Fruit fly (Drosophila melanogaster) whole organism, embryonic: ENCODE data around the gene CG3032.
A peak's percentile ranks its signal among the peaks of the same experiment; 100 is the strongest.

Source experiments
- Ada2b ChIP-seq: fragments of 200-800 bp; sonication (Bioruptor generic); IDR thresholded peaks from 2 replicates; pipeline ENCODE4 v1.3.6; 2022; ENCODE audit warnings: missing biosample characterization, missing genetic modification characterization
- CG10209 ChIP-seq: fragments of 200-800 bp; sonication (Bioruptor generic); optimal IDR thresholded peaks from 3 replicates; lab custom pipeline; 2017; ENCODE audit warnings: missing biosample characterization, mild to moderate bottlenecking, missing genetic modification characterization, missing genetic modification reagents
- CG11560 ChIP-seq: fragments of 200-800 bp; sonication (Bioruptor generic); IDR thresholded peaks from 3 replicates; pipeline ENCODE4 v1.3.6; 2022; ENCODE audit warnings: missing biosample characterization, missing genetic modification characterization
- CG12155 ChIP-seq: fragments of 200-800 bp; sonication (Bioruptor generic); optimal IDR thresholded peaks from 3 replicates; lab custom pipeline; 2016; ENCODE audit warnings: missing biosample characterization, missing genetic modification characterization
- CG12769 ChIP-seq: fragments of 200-800 bp; sonication (Bioruptor generic); optimal IDR thresholded peaks from 2 replicates; lab custom pipeline; 2019; ENCODE audit warnings: missing biosample characterization, mild to moderate bottlenecking, missing genetic modification characterization, moderate library complexity
- CG13296 ChIP-seq: fragments of 200-800 bp; sonication (Bioruptor generic); optimal IDR thresholded peaks from 3 replicates; lab custom pipeline; 2018; ENCODE audit warnings: missing biosample characterization, mild to moderate bottlenecking, missing genetic modification characterization
- CG15073 ChIP-seq: fragments of 200-800 bp; sonication (Bioruptor generic); optimal IDR thresholded peaks from 2 replicates; lab custom pipeline; 2016; ENCODE audit warnings: missing biosample characterization, missing genetic modification characterization
- CG15514 ChIP-seq: fragments of 200-800 bp; sonication (Bioruptor generic); optimal IDR thresholded peaks from 3 replicates; lab custom pipeline; 2017; ENCODE audit warnings: missing biosample characterization, missing genetic modification characterization, mild to moderate bottlenecking, moderate library complexity, missing genetic modification reagents
- CG18476 ChIP-seq: fragments of 200-800 bp; sonication (Bioruptor generic); optimal IDR thresholded peaks from 2 replicates; lab custom pipeline; 2016; ENCODE audit warnings: missing biosample characterization, mild to moderate bottlenecking, missing genetic modification characterization
- CG3726 ChIP-seq: fragments of 200-800 bp; sonication (Bioruptor generic); IDR thresholded peaks from 3 replicates; pipeline ENCODE4, ENCODE4 v1.3.6; 2022; ENCODE audit warnings: missing biosample characterization, missing genetic modification characterization
- CG43689 ChIP-seq: fragments of 200-800 bp; sonication (Bioruptor generic); IDR thresholded peaks from 2 replicates; pipeline ENCODE4 v1.3.6; 2022; ENCODE audit warnings: missing biosample characterization, missing genetic modification characterization
- CG6272 ChIP-seq: fragments of 200-800 bp; sonication (Bioruptor generic); IDR thresholded peaks from 2 replicates; pipeline ENCODE4 v1.3.6; 2022; ENCODE audit warnings: missing biosample characterization, missing genetic modification characterization
- CG7556 ChIP-seq: fragments of 200-800 bp; sonication (Bioruptor generic); optimal IDR thresholded peaks from 2 replicates; lab custom pipeline; 2017; ENCODE audit warnings: missing biosample characterization, mild to moderate bottlenecking, missing genetic modification characterization
- CG7745 ChIP-seq: fragments of 200-800 bp; sonication (Bioruptor generic); optimal IDR thresholded peaks from 2 replicates; lab custom pipeline; 2018; ENCODE audit warnings: missing biosample characterization, mild to moderate bottlenecking, missing genetic modification characterization, moderate library complexity
- CG7839 ChIP-seq: fragments of 200-800 bp; sonication (Bioruptor generic); optimal IDR thresholded peaks from 3 replicates; lab custom pipeline; 2018; ENCODE audit warnings: missing biosample characterization, mild to moderate bottlenecking, missing genetic modification characterization, moderate library complexity
- CG8281 ChIP-seq: fragments of 200-800 bp; sonication (Bioruptor generic); optimal IDR thresholded peaks from 2 replicates; lab custom pipeline; 2018; ENCODE audit warnings: missing biosample characterization, mild to moderate bottlenecking, missing genetic modification characterization, moderate library complexity
- CG8290 ChIP-seq, 3 experiments: fragments of 200-800 bp; sonication (Bioruptor generic); optimal IDR thresholded peaks; 2 replicates each; lab custom pipeline; 2016 to 2019; ENCODE audit warnings: missing biosample characterization in 3 of 3, missing genetic modification characterization in 3 of 3, mild to moderate bottlenecking in 2 of 3, moderate library complexity in 1 of 3
- CHES-1-like ChIP-seq: fragments of 200-800 bp; sonication (Bioruptor generic); optimal IDR thresholded peaks from 2 replicates; lab custom pipeline; 2016; ENCODE audit warnings: missing biosample characterization, missing genetic modification characterization
- CoRest ChIP-seq: fragments of 200-800 bp; sonication (Bioruptor generic); optimal IDR thresholded peaks from 3 replicates; lab custom pipeline; 2018; ENCODE audit warnings: missing biosample characterization, mild to moderate bottlenecking, missing genetic modification characterization, moderate library complexity
- Dip2 ChIP-seq: fragments of 200-800 bp; sonication (Bioruptor generic); IDR thresholded peaks from 2 replicates; pipeline ENCODE4 v1.3.6; 2022; ENCODE audit warnings: missing biosample characterization, missing genetic modification characterization
- Drgx ChIP-seq: fragments of 200-800 bp; sonication (Bioruptor generic); IDR thresholded peaks from 2 replicates; pipeline ENCODE4 v1.3.6; 2022; ENCODE audit warnings: missing biosample characterization, missing genetic modification characterization
- Fer1 ChIP-seq: fragments of 200-800 bp; sonication (Bioruptor generic); optimal IDR thresholded peaks from 2 replicates; lab custom pipeline; 2017; ENCODE audit warnings: missing biosample characterization, mild to moderate bottlenecking, missing genetic modification characterization
- Jarid2 ChIP-seq: fragments of 200-800 bp; sonication (Bioruptor generic); optimal IDR thresholded peaks from 3 replicates; lab custom pipeline; 2017; ENCODE audit warnings: mild to moderate bottlenecking, missing biosample characterization, missing genetic modification reagents, missing genetic modification characterization
- Lhr ChIP-seq: fragments of 200-800 bp; sonication (Bioruptor generic); optimal IDR thresholded peaks from 3 replicates; lab custom pipeline; 2017; ENCODE audit warnings: mild to moderate bottlenecking, missing biosample characterization, missing genetic modification reagents, missing genetic modification characterization
- Lpt ChIP-seq: fragments of >200 bp; optimal IDR thresholded peaks from 2 replicates; lab custom pipeline; 2018; ENCODE audit warnings: missing biosample characterization, missing genetic modification characterization
- Meics ChIP-seq: fragments of 200-800 bp; sonication (Bioruptor generic); optimal IDR thresholded peaks from 2 replicates; lab custom pipeline; 2017; ENCODE audit warnings: missing biosample characterization, mild to moderate bottlenecking, missing genetic modification characterization
- NC2β ChIP-seq: fragments of 200-800 bp; sonication (Bioruptor generic); optimal IDR thresholded peaks from 2 replicates; lab custom pipeline; 2016; ENCODE audit warnings: missing biosample characterization, missing genetic modification characterization
- Nf-YB ChIP-seq: fragments of 200-800 bp; sonication (Bioruptor generic); optimal IDR thresholded peaks from 3 replicates; lab custom pipeline; 2019; ENCODE audit warnings: missing biosample characterization, mild to moderate bottlenecking, missing genetic modification characterization, moderate library complexity
- Poxn ChIP-seq: fragments of 200-800 bp; sonication (Bioruptor generic); IDR thresholded peaks from 2 replicates; pipeline ENCODE4 v1.3.6; 2022; ENCODE audit warnings: missing biosample characterization, missing genetic modification characterization
- Rx ChIP-seq: fragments of 200-800 bp; sonication (Bioruptor generic); IDR thresholded peaks from 2 replicates; pipeline ENCODE4 v1.3.6; 2022; ENCODE audit warnings: missing biosample characterization, missing genetic modification characterization
- Sox102F ChIP-seq: fragments of 200-800 bp; sonication (Bioruptor generic); optimal IDR thresholded peaks from 2 replicates; lab custom pipeline; 2018; ENCODE audit warnings: missing biosample characterization, mild to moderate bottlenecking, missing genetic modification characterization, moderate library complexity
- br ChIP-seq: fragments of >200 bp; optimal IDR thresholded peaks from 2 replicates; lab custom pipeline; 2017
- chinmo ChIP-seq: fragments of 200-800 bp; sonication (Bioruptor generic); IDR thresholded peaks from 4 replicates; pipeline ENCODE4 v1.3.6; 2022; ENCODE audit warnings: missing biosample characterization, missing genetic modification characterization; ENCODE audit not compliant: partially characterized antibody
- chm ChIP-seq: fragments of 200-800 bp; sonication (Bioruptor generic); IDR thresholded peaks from 2 replicates; pipeline ENCODE4 v1.3.6; 2022; ENCODE audit warnings: missing biosample characterization, missing genetic modification characterization
- cwo ChIP-seq: fragments of 200-800 bp; sonication (Bioruptor generic); optimal IDR thresholded peaks from 3 replicates; lab custom pipeline; 2017; ENCODE audit warnings: missing biosample characterization, missing genetic modification characterization, mild to moderate bottlenecking, moderate library complexity, missing genetic modification reagents
- da ChIP-seq: fragments of 200-800 bp; sonication (Bioruptor generic); optimal IDR thresholded peaks from 2 replicates; lab custom pipeline; 2016; ENCODE audit warnings: missing biosample characterization, missing genetic modification characterization
- dati ChIP-seq: fragments of 200-800 bp; sonication (Bioruptor generic); IDR thresholded peaks from 2 replicates; pipeline ENCODE4 v1.3.6; 2022; ENCODE audit warnings: missing biosample characterization, missing genetic modification characterization
- disco-r ChIP-seq: fragments of 200-800 bp; sonication (Bioruptor generic); optimal IDR thresholded peaks from 2 replicates; lab custom pipeline; 2016; ENCODE audit warnings: missing biosample characterization, missing genetic modification characterization
- dmrt99B ChIP-seq: fragments of 200-800 bp; sonication (Bioruptor generic); optimal IDR thresholded peaks from 2 replicates; lab custom pipeline; 2018; ENCODE audit warnings: missing biosample characterization, mild to moderate bottlenecking, missing genetic modification characterization, moderate library complexity
- eyg ChIP-seq: fragments of 200-800 bp; sonication (Bioruptor generic); optimal IDR thresholded peaks from 3 replicates; lab custom pipeline; 2016; ENCODE audit warnings: missing biosample characterization, missing genetic modification characterization
- fru ChIP-seq: fragments of >200 bp; optimal IDR thresholded peaks from 2 replicates; lab custom pipeline; 2017
- grau ChIP-seq: fragments of 200-800 bp; optimal IDR thresholded peaks from 3 replicates; lab custom pipeline; 2019; ENCODE audit warnings: missing biosample characterization, mild to moderate bottlenecking, missing genetic modification characterization, moderate library complexity
- hth ChIP-seq: fragments of >200 bp; optimal IDR thresholded peaks from 2 replicates; lab custom pipeline; 2017; ENCODE audit warnings: inconsistent platforms
- lbe ChIP-seq: fragments of 200-800 bp; sonication (Bioruptor generic); optimal IDR thresholded peaks from 2 replicates; lab custom pipeline; 2016; ENCODE audit warnings: missing biosample characterization, mild to moderate bottlenecking, missing genetic modification characterization
- lov ChIP-seq, 2 experiments: fragments of 200-800 bp in 1 of 2; fragments of >200 bp in 1 of 2; sonication (Bioruptor generic) in 1 of 2; IDR thresholded peaks in 1 of 2; optimal IDR thresholded peaks in 1 of 2; 2 replicates in 1 of 2; 3 replicates in 1 of 2; pipeline versions ENCODE4 v1.3.6 to Lab custom; 2017 to 2022; ENCODE audit warnings: missing biosample characterization in 1 of 2, missing genetic modification characterization in 1 of 2
- nmo ChIP-seq: fragments of 200-800 bp; sonication (Bioruptor generic); optimal IDR thresholded peaks from 2 replicates; lab custom pipeline; 2018; ENCODE audit warnings: missing biosample characterization, mild to moderate bottlenecking, missing genetic modification characterization, moderate library complexity
- repo ChIP-seq: fragments of 200-800 bp; sonication (Bioruptor generic); optimal IDR thresholded peaks from 2 replicates; lab custom pipeline; 2016; ENCODE audit warnings: missing biosample characterization, missing genetic modification characterization
- tio ChIP-seq: fragments of 200-800 bp; sonication (Bioruptor generic); optimal IDR thresholded peaks from 2 replicates; lab custom pipeline; 2017; ENCODE audit warnings: missing biosample characterization, missing genetic modification characterization, inconsistent platforms
- toy ChIP-seq: fragments of 200-800 bp; sonication (Bioruptor generic); IDR thresholded peaks from 2 replicates; pipeline ENCODE4 v1.3.6; 2022; ENCODE audit warnings: missing biosample characterization, missing genetic modification characterization
- usp ChIP-seq: fragments of >200 bp; optimal IDR thresholded peaks from 2 replicates; lab custom pipeline; 2017; ENCODE audit warnings: missing biosample characterization, missing genetic modification characterization

The CG3032 gene

dm6 chrX:7004101-7004700, 9.5 kb downstream of the CG3032 start (continued):
- TF ChIP-seq CG8290 (GFP tag; optimal IDR thresholded peaks at IDR 0.05; lab: Kevin White, UChicago): peak; percentile 92
- TF ChIP-seq CG8290 (tag; optimal IDR thresholded peaks at IDR 0.05; lab: Kevin White, UChicago): peak; percentile 86 to 99
- no peak for TF ChIP-seq Poxn (GFP tag; lab: Robert Waterston, UW)
- peak; percentile 93 for TF ChIP-seq Lhr (GFP tag; lab: Kevin White, UChicago)
- peak; percentile 46 for TF ChIP-seq Sox102F
- TF ChIP-seq NC2β: peak; percentile 94
- TF ChIP-seq Drgx (GFP tag; lab: Robert Waterston, UW): no peak
- TF ChIP-seq repo (GFP tag; lab: Kevin White, UChicago): peak; percentile 81
- peak; percentile 58 for TF ChIP-seq dmrt99B (tag; lab: Kevin White, UChicago)
- TF ChIP-seq cwo (GFP tag; lab: Kevin White, UChicago): peak; percentile 61
- TF ChIP-seq da (GFP tag; lab: Kevin White, UChicago): peak; percentile 72
- peak; percentile 75 for TF ChIP-seq CG12769 (tag; lab: Kevin White, UChicago)
- peak; percentile 14 for TF ChIP-seq CG15073 (GFP tag; lab: Kevin White, UChicago)
- TF ChIP-seq chm: peak; percentile 96; the same call in 1 of the 2 replicates
- TF ChIP-seq CG8281: peak; percentile 65
- TF ChIP-seq CG11560: no peak
- TF ChIP-seq CG18476 (GFP tag; lab: Kevin White, UChicago): peak; percentile 82
- no peak for TF ChIP-seq Dip2 (GFP tag; lab: Robert Waterston, UW)
- TF ChIP-seq lbe: no peak
- TF ChIP-seq CG7839 (tag; lab: Kevin White, UChicago): peak; percentile 64
- TF ChIP-seq Nf-YB (GFP tag; lab: Kevin White, UChicago): peak; percentile 74
- peak; percentile 55 for TF ChIP-seq grau (tag; lab: Kevin White, UChicago)
- peak; percentile 54; the same call in 1 of the 3 replicates for TF ChIP-seq CG3726
- TF ChIP-seq chinmo (GFP tag; lab: Robert Waterston, UW): no peak
- no peak for TF ChIP-seq hth (lab: Kevin White, UChicago)
- TF ChIP-seq lov (optimal IDR thresholded peaks at IDR 0.05; lab: Kevin White, UChicago): no peak
- peak; percentile 91 for TF ChIP-seq lov (GFP tag; IDR thresholded peaks at IDR 0.05; lab: Robert Waterston, UW)
- TF ChIP-seq CG12155 (GFP tag; lab: Kevin White, UChicago): peak; percentile 42
- peak; percentile 88 for TF ChIP-seq tio (GFP tag; lab: Kevin White, UChicago)
- TF ChIP-seq CG10209 (GFP tag; lab: Kevin White, UChicago): peak; percentile 93
- peak; percentile 91 for TF ChIP-seq CHES-1-like (GFP tag; lab: Kevin White, UChicago)
- no peak for TF ChIP-seq fru (lab: Kevin White, UChicago)
- no peak for TF ChIP-seq usp (GFP tag; lab: Kevin White, UChicago)
- peak; percentile 74 for TF ChIP-seq Fer1 (GFP tag; lab: Kevin White, UChicago)
- peak; percentile 81 for TF ChIP-seq disco-r (GFP tag; lab: Kevin White, UChicago)
- no peak for TF ChIP-seq CG43689 (GFP tag; lab: Robert Waterston, UW)
- TF ChIP-seq Lpt: no peak
- TF ChIP-seq Meics (GFP tag; lab: Kevin White, UChicago): peak; percentile 74
- TF ChIP-seq nmo (GFP tag; lab: Kevin White, UChicago): peak; percentile 10
- peak; percentile 49; the same call in 1 of the 2 replicates for TF ChIP-seq toy (GFP tag; lab: Robert Waterston, UW)
- TF ChIP-seq CG7556 (GFP tag; lab: Kevin White, UChicago): peak; percentile 86
- TF ChIP-seq eyg: peak; percentile 83
- TF ChIP-seq Ada2b (GFP tag; lab: Robert Waterston, UW): no peak
- TF ChIP-seq CG15514: peak; percentile 69
- peak; percentile 95 for TF ChIP-seq CG7745 (tag; lab: Kevin White, UChicago)
- TF ChIP-seq br: no peak
- TF ChIP-seq dati (GFP tag; lab: Robert Waterston, UW): no peak
- peak; percentile 61 for TF ChIP-seq Rx
- TF ChIP-seq CG6272 (GFP tag; lab: Robert Waterston, UW): no peak
- peak; percentile 67 for TF ChIP-seq CG13296 (GFP tag; lab: Kevin White, UChicago)
- peak; percentile 78 for TF ChIP-seq CoRest (tag; lab: Kevin White, UChicago)
- TF ChIP-seq Jarid2: peak; percentile 71
